Fruit fly (Drosophila melanogaster): ENCODE results near the gene CG11162.

The CG11162 gene

DNA sequence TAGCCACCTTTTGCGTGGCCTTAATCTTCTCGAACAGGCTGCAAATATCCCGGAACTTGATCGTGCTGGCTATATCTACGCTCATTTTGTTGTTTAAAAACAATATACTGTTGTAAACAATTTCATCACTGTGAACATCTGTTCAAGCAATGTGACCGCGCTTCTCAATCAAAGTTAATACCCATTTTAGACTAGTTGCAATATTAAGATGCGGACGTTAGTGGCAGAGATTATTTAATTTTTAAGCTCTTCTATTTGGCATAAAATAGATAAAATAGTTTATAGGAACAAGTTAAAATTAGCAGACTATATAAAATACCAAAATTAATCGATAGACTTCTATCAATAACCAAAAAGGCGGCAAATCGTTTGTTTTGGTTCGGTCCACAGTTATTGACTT lies 9.0 kb upstream of the CG11162 start, which contains the start of the genes DNAlig4 and CG11164:
TSS of gene DNAlig4 (minus strand) at position 156 of the 400 bp plus-strand sequence.
TSS of gene CG11164 (plus strand) at position 359 of the 400 bp plus-strand sequence.
- TF ChIP-seq kay (GFP tag; ENCODE audit: borderline replicate concordance) (peak; percentile 46), CG1620 (GFP tag; optimal IDR thresholded peaks at IDR 0.05) (no peak), cic (GFP tag; optimal IDR thresholded peaks at IDR 0.05) (no peak), bab1 (GFP tag; optimal IDR thresholded peaks at IDR 0.05) (no peak)

DNA sequence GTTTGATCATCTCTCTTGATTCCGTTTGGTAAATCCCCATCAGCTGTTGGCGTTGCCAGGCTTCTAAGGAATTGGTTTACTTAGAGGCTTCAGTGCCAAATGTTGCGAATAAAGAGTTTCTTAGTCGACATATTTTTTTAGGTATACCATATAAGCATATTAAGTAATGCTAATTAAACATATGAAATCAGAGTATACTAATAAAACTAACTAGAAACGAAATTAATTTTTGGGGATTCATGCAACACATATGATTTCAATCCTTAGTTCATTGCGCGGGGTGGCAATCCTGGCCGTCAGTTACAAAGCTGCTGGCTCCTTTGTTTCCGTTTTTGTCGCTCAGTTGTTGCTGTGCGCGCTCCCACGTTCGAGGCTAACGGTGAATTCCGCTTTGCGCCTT lies 7.3 kb upstream of the CG11162 start, which contains the start of gene CG15760:
TSS of gene CG15760 (plus strand) at position 334 of the 400 bp plus-strand sequence.
- TF ChIP-seq CG12768 (GFP tag; optimal IDR thresholded peaks at IDR 0.05) (no peak), tj (GFP tag; optimal IDR thresholded peaks at IDR 0.05) (no peak), cic (GFP tag; optimal IDR thresholded peaks at IDR 0.05) (no peak), CG1620 (GFP tag; optimal IDR thresholded peaks at IDR 0.05) (no peak), CG7045 (GFP tag; optimal IDR thresholded peaks at IDR 0.05) (peak; percentile 2), CG5204 (GFP tag; optimal IDR thresholded peaks at IDR 0.05) (no peak), CG7101 (tag; optimal IDR thresholded peaks at IDR 0.05) (peak; percentile 0), CG11617 (GFP tag; optimal IDR thresholded peaks at IDR 0.05) (no peak), pad (GFP tag; optimal IDR thresholded peaks at IDR 0.05) (no peak), bab1 (GFP tag; optimal IDR thresholded peaks at IDR 0.05) (no peak), Hr96 (GFP tag; optimal IDR thresholded peaks at IDR 0.05) (no peak), CG14711 (tag; optimal IDR thresholded peaks at IDR 0.05) (peak; percentile 34), ovo (GFP tag; optimal IDR thresholded peaks at IDR 0.05) (no peak), kay (GFP tag; ENCODE audit: borderline replicate concordance) (no peak), cnc (optimal IDR thresholded peaks at IDR 0.05) (no peak)

DNA sequence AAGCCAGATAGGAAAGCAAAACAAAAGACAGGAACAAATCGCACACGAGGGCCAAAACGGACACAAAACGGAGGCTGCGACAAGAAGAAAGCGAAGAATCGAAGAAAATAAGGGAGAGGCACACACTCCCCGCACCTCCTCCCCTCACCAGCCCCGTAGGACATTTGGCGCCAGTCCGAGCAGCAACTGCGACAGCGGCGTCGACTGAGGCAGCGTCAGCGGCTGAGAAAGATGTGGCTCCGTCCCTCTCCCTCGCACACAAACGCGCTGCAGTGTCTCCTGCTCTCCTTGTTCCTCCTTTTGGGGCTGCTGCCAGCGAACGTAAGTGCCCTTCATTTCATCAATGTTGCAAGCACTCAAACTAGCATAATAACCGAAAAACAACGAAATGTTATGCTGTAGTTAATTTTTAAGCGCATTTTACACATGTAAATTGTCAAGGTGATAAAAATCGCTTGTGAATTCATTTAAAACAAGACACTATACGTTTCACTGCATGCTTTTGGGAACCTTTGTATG lies 6.3 kb upstream of the CG11162 start:
- no peak for TF ChIP-seq CG33017 (tag; optimal IDR thresholded peaks at IDR 0.05)
- no peak for TF ChIP-seq pad (GFP tag; optimal IDR thresholded peaks at IDR 0.05)
- TF ChIP-seq Crg-1 (GFP tag; optimal IDR thresholded peaks at IDR 0.05) = no peak

DNA sequence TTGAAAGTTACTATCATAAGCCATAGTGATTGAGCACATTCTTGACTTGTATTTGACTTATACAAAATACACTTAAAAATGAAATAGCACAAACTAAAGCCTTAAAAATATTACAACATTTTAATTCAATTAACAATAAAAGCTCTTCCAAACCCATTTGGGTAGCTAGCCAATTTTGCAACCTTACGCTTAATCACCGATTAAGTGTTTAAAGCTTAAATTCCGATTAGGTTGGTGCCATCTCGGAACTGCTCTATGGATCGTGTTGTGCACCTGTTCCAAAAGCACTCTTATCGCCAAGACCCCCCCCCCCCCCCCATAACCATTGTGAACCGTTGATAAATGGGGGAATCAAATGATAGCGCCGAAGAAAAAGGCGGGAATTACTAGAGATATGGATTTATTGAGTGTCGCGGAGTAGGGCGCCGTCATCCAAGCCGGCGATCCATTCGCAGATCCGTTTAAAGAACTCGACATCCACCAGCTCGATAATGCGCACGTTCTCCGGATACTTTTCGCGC lies 1.3 kb downstream of the CG11162 start:
- TF ChIP-seq tj (GFP tag; optimal IDR thresholded peaks at IDR 0.05) = no peak
- no peak for TF ChIP-seq Hr96 (GFP tag; optimal IDR thresholded peaks at IDR 0.05)
- peak; percentile 49 for TF ChIP-seq Mnt (GFP tag; optimal IDR thresholded peaks at IDR 0.05)
- peak; percentile 16 for TF ChIP-seq cic (GFP tag; optimal IDR thresholded peaks at IDR 0.05)
- TF ChIP-seq CG14711 (tag; optimal IDR thresholded peaks at IDR 0.05) = no peak

DNA sequence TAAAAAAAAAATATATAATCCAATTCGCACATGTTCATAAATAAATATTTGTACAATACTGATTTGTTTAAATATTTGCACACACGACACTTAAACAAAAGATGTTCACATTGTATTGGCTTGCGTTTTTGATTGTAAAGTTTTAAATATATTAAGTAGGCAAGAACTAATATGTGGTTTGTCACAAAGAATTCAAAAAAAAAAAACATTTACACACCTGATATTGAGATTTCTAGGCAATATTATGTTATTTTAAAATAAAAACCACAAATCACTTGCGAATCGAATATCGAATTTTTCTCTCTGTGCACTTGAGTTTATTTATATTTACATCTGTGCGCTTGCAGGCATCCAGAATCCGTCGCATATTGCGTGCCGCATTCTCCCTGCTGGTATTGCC lies 2.9 kb downstream of the CG11162 start:
- TF ChIP-seq kay (GFP tag; ENCODE audit: borderline replicate concordance) (peak; percentile 91), CG14711 (tag; optimal IDR thresholded peaks at IDR 0.05) (peak; percentile 61), CG5204 (GFP tag; optimal IDR thresholded peaks at IDR 0.05) (peak; percentile 25), CG11617 (GFP tag; optimal IDR thresholded peaks at IDR 0.05) (peak; percentile 63), tj (GFP tag; optimal IDR thresholded peaks at IDR 0.05) (peak; percentile 11), ovo (GFP tag; optimal IDR thresholded peaks at IDR 0.05) (no peak), CG7045 (GFP tag; optimal IDR thresholded peaks at IDR 0.05) (peak; percentile 11), toe (GFP tag; optimal IDR thresholded peaks at IDR 0.05) (peak; percentile 30), CG7101 (tag; optimal IDR thresholded peaks at IDR 0.05) (peak; percentile 66), CG33017 (tag; optimal IDR thresholded peaks at IDR 0.05) (peak; percentile 56), cnc (optimal IDR thresholded peaks at IDR 0.05) (no peak)

DNA sequence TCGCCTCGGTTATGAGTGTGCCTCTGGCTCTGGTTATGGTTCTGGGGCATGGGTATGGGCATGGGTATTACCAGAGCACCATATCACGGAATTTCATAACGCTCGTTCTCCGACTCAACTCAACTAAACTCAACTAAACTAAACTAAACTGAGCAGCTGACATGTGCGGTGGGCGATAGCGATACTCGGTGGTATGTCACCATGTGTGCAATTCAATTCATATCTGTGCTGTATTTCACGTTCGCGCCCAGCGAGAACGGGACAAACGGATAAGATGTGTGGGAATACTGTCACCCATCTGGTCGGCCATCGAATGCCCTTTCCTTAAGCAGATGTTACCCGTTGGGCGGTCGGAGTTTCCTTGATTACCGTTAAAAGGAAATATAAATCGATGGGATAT lies 3.6 kb downstream of the CG11162 start, which contains the start of gene CG12177:
TSS of gene CG12177 (minus strand) at position 239 of the 400 bp plus-strand sequence.
- peak; percentile 82 for TF ChIP-seq cic (GFP tag; optimal IDR thresholded peaks at IDR 0.05)
- TF ChIP-seq CG5204 (GFP tag; optimal IDR thresholded peaks at IDR 0.05) = no peak
- TF ChIP-seq cnc (optimal IDR thresholded peaks at IDR 0.05) = no peak
- peak; percentile 88 for TF ChIP-seq Mnt (GFP tag; optimal IDR thresholded peaks at IDR 0.05)
- TF ChIP-seq CG7101 (tag; optimal IDR thresholded peaks at IDR 0.05) = no peak
- peak; percentile 31 for TF ChIP-seq CG12768 (GFP tag; optimal IDR thresholded peaks at IDR 0.05)
- TF ChIP-seq CG1620 (GFP tag; optimal IDR thresholded peaks at IDR 0.05) = no peak
- no peak for TF ChIP-seq tj (GFP tag; optimal IDR thresholded peaks at IDR 0.05)
- TF ChIP-seq Clk (GFP tag; optimal IDR thresholded peaks at IDR 0.05) = no peak

DNA sequence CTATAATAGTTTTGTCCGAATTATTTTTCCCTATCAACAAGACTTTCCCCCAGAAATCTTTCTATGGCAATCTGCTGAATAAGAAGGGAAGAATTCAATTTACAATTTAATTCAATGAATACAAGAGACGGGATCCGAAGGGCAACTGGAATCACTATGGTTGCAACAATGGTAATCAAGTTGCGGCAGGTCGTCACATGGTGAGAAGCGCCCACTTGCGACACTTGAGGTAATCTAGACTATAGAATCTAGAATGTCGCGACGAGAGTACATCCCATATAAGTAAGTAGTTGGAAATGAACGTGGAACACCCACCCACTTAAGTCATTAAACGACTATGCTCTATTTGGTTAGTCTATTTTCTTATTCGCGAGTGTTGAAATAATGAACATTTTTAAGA lies 5.2 kb downstream of the CG11162 start:
- TF ChIP-seq CG7101 (tag; optimal IDR thresholded peaks at IDR 0.05) (no peak), bab1 (GFP tag; optimal IDR thresholded peaks at IDR 0.05) (no peak), CG33017 (tag; optimal IDR thresholded peaks at IDR 0.05) (no peak), Clk (GFP tag; optimal IDR thresholded peaks at IDR 0.05) (no peak), Hr96 (GFP tag; optimal IDR thresholded peaks at IDR 0.05) (no peak), kay (GFP tag; ENCODE audit: borderline replicate concordance) (no peak), CG14711 (tag; optimal IDR thresholded peaks at IDR 0.05) (no peak), Mnt (GFP tag; optimal IDR thresholded peaks at IDR 0.05) (no peak), CG7045 (GFP tag; optimal IDR thresholded peaks at IDR 0.05) (no peak)

All from whole organism, adult.